Worm (Caenorhabditis elegans) whole organism, L1 larva: ENCODE data around the gene F53C3.6.
A peak's percentile ranks its signal among the peaks of the same experiment; 100 is the strongest.

Source experiments
- C04F5.9 ChIP-seq: sonication (generic microtip); optimal IDR thresholded peaks from 2 replicates; lab custom pipeline; 2016; ENCODE audit warnings: missing genetic modification characterization, missing compliant biosample characterization
- ama-1 ChIP-seq: fragments of 150-350 bp; optimal IDR thresholded peaks from 2 replicates; lab custom pipeline; 2014
- blmp-1 ChIP-seq: fragments of 150-350 bp; optimal IDR thresholded peaks from 2 replicates; lab custom pipeline; 2014; ENCODE audit warnings: missing biosample characterization, missing genetic modification characterization
- egl-27 ChIP-seq, 2 experiments: fragments of 150-350 bp in 1 of 2; sonication (generic microtip); optimal IDR thresholded peaks; 3 replicates each; lab custom pipeline; 2017 to 2018; ENCODE audit warnings: missing biosample characterization in 2 of 2, missing genetic modification characterization in 2 of 2, missing genetic modification reagents in 2 of 2
- elt-2 ChIP-seq: sonication (generic microtip); optimal IDR thresholded peaks from 2 replicates; lab custom pipeline; 2016; ENCODE audit warnings: missing genetic modification characterization, mild to moderate bottlenecking, inconsistent platforms, missing compliant biosample characterization, missing genetic modification reagents
- mdl-1 ChIP-seq, 2 experiments: fragments of 150-350 bp; optimal IDR thresholded peaks; 2 replicates each; lab custom pipeline; 2014 to 2017; ENCODE audit warnings: missing biosample characterization in 2 of 2, missing genetic modification characterization in 2 of 2, inconsistent platforms in 1 of 2
- mep-1 ChIP-seq: fragments of 150-350 bp; optimal IDR thresholded peaks from 2 replicates; lab custom pipeline; 2014; ENCODE audit warnings: missing biosample characterization, missing genetic modification characterization
- nhr-90 ChIP-seq: sonication (generic microtip); optimal IDR thresholded peaks from 2 replicates; lab custom pipeline; 2016; ENCODE audit warnings: mild to moderate bottlenecking, missing genetic modification characterization, missing compliant biosample characterization; ENCODE audit not compliant: poor library complexity
- pag-3 ChIP-seq: sonication (generic microtip); optimal IDR thresholded peaks from 2 replicates; lab custom pipeline; 2017; ENCODE audit warnings: missing genetic modification characterization, mild to moderate bottlenecking, missing compliant biosample characterization, antibody characterized with exemption, borderline replicate concordance; ENCODE audit not compliant: insufficient read depth
- skn-1 ChIP-seq: fragments of 150-350 bp; optimal IDR thresholded peaks from 2 replicates; lab custom pipeline; 2014; ENCODE audit warnings: missing biosample characterization, missing genetic modification characterization
- zag-1 ChIP-seq: fragments of 150-350 bp; optimal IDR thresholded peaks from 2 replicates; lab custom pipeline; 2014; ENCODE audit warnings: missing biosample characterization, missing genetic modification characterization

- TF ChIP-seq C04F5.9 (tag; lab: Kevin White, UChicago): no peak
- no peak for TF ChIP-seq blmp-1 (tag; lab: Kevin White, UChicago)
- no peak for TF ChIP-seq egl-27 (tag; optimal IDR thresholded peaks at IDR 0.05; lab: Kevin White, UChicago)
- peak; percentile 85 for TF ChIP-seq elt-2 (tag; lab: Kevin White, UChicago)
- no peak for TF ChIP-seq ama-1 (lab: Kevin White, UChicago)
- TF ChIP-seq zag-1 (tag; lab: Kevin White, UChicago): no peak
- TF ChIP-seq pag-3 (tag; lab: Kevin White, UChicago): no peak
- TF ChIP-seq nhr-90 (tag; lab: Kevin White, UChicago): peak; percentile 32
- no peak for TF ChIP-seq skn-1 (tag; lab: Kevin White, UChicago)
- no peak for TF ChIP-seq mdl-1 (tag; optimal IDR thresholded peaks at IDR 0.05; lab: Kevin White, UChicago)
- no peak for TF ChIP-seq mep-1 (tag; lab: Kevin White, UChicago)
Measured at ce11 chrII:3911284-3911683, 13.3 kb downstream of the F53C3.6 start.
